Fruit fly (Drosophila melanogaster) whole organism: ENCODE measurements around the gene Non3.

Experiments
- CG8478 ChIP-seq: fragments of >200 bp; optimal IDR thresholded peaks from 2 replicates; lab custom pipeline; 2018; ENCODE audit warnings: inconsistent platforms
- Dll ChIP-seq: fragments of >200 bp; optimal IDR thresholded peaks from 2 replicates; lab custom pipeline; 2017
- EcR ChIP-seq, 2 experiments: fragments of >200 bp; optimal IDR thresholded peaks; 2 replicates each; lab custom pipeline; 2017; ENCODE audit warnings: missing biosample characterization in 2 of 2, missing genetic modification characterization in 2 of 2, missing genetic modification reagents in 2 of 2
- pan ChIP-seq: fragments of >200 bp; optimal IDR thresholded peaks from 2 replicates; lab custom pipeline; 2017
- psq ChIP-seq: fragments of >200 bp; optimal IDR thresholded peaks from 2 replicates; lab custom pipeline; 2017
- usp ChIP-seq: fragments of >200 bp; optimal IDR thresholded peaks from 2 replicates; lab custom pipeline; 2017; ENCODE audit warnings: missing biosample characterization, missing genetic modification characterization, mixed read lengths

The Non3 gene

dm6 chr3R:18251876-18252275 is 28.4 kb downstream of the Non3 start:
- TF ChIP-seq Dll (no peak), CG8478 (no peak), psq (lab: Kevin White, UChicago) (no peak), EcR (GFP tag; optimal IDR thresholded peaks at IDR 0.05; lab: Kevin White, UChicago) (no peak), pan (lab: Kevin White, UChicago) (no peak)

dm6 chr3R:18252578-18252977 is 29.1 kb downstream of the Non3 start, which contains the start of gene CG12320:
Gene CG12320, minus strand, starts transcription at chr3R:18252734.
- TF ChIP-seq usp (GFP tag; lab: Kevin White, UChicago) (no peak), Dll (no peak), CG8478 (no peak), pan (lab: Kevin White, UChicago) (no peak)

- TF ChIP-seq EcR (GFP tag; optimal IDR thresholded peaks at IDR 0.05; lab: Kevin White, UChicago) = no peak
- TF ChIP-seq psq (lab: Kevin White, UChicago) = no peak
Measured at dm6 chr3R:18255281-18255680, 31.8 kb downstream of the Non3 start, which contains the start of the genes Ada2a, Polr2D, Tgs1 and moi. Gene Ada2a, minus strand, starts transcription at chr3R:18255487. Gene Polr2D, minus strand, starts transcription at chr3R:18255487. Gene Tgs1, plus strand, starts transcription at chr3R:18255530. Gene moi, plus strand, starts transcription at chr3R:18255530.

- TF ChIP-seq pan (lab: Kevin White, UChicago) (no peak), EcR (GFP tag; optimal IDR thresholded peaks at IDR 0.05; lab: Kevin White, UChicago) (no peak), CG8478 (no peak), Dll (no peak), usp (GFP tag; lab: Kevin White, UChicago) (no peak), psq (lab: Kevin White, UChicago) (no peak)
Measured at dm6 chr3R:18260016-18260415, 36.5 kb downstream of the Non3 start.

DNA sequence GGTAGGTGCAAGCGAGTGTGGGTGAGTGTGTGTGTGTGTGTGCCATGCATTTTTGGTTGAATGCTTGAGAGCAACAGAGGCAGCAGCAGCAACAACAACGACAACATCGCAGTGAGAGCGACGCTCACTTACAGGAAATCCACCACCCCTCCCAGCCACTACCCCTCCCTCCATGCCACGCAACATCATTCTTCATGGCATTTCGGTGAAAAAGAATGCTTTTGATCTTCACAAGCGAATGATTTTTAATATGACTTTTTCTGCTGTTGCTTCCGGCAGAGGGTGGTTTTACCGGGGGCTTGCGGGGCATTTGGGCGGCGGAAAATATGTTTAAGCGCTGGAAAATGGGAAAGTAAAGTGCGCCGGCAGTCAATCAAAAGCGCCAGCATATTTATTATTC is 38.1 kb downstream of the Non3 start:
- TF ChIP-seq psq (lab: Kevin White, UChicago) = no peak
- no peak for TF ChIP-seq pan (lab: Kevin White, UChicago)
- TF ChIP-seq EcR (GFP tag; optimal IDR thresholded peaks at IDR 0.05; lab: Kevin White, UChicago) = no peak
- no peak for TF ChIP-seq Dll
- TF ChIP-seq CG8478 = no peak

DNA sequence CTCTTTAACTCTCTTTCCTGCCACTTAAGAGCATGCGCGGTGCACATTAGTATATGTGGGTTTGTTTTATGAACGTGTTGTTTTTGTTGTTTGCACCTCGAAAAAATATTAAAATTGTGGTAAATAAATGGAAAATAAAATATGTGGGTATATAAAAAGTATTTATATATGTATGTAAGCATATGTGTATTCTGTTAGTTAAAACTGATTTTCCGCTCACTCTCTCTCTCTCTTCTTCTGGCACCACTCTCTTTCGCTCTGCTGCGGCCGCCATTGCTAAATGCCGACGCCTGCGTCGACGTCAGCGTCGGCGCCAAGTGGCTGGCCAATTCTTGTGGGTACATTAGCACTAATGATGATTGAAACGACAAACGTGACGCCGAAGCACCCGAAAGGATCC is 41.8 kb downstream of the Non3 start:
- TF ChIP-seq EcR (GFP tag; optimal IDR thresholded peaks at IDR 0.05; lab: Kevin White, UChicago) (no peak), pan (lab: Kevin White, UChicago) (no peak), psq (lab: Kevin White, UChicago) (no peak), Dll (no peak), usp (GFP tag; lab: Kevin White, UChicago) (no peak), CG8478 (no peak)

DNA sequence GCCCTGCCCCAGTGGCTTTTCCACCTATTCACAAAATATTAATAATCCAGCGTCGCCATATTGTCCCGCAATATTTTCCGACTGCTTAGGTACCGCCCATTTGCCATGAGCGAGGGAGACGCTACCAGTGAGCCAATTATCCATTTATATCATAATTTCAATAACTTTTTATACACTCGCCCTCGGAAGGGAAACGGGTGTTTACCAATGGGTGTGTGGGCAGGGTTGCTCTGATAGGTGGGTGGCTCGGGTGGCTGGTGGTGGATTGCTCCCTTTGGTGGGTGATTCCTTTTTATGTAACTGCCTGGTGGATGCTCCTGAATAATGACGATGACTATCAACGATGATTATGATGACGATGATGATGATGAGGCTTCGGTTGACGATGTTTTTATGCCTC is 43.1 kb downstream of the Non3 start:
- TF ChIP-seq Dll (no peak), psq (lab: Kevin White, UChicago) (no peak), CG8478 (no peak), EcR (GFP tag; optimal IDR thresholded peaks at IDR 0.05; lab: Kevin White, UChicago) (no peak), pan (lab: Kevin White, UChicago) (no peak), usp (GFP tag; lab: Kevin White, UChicago) (no peak)

DNA sequence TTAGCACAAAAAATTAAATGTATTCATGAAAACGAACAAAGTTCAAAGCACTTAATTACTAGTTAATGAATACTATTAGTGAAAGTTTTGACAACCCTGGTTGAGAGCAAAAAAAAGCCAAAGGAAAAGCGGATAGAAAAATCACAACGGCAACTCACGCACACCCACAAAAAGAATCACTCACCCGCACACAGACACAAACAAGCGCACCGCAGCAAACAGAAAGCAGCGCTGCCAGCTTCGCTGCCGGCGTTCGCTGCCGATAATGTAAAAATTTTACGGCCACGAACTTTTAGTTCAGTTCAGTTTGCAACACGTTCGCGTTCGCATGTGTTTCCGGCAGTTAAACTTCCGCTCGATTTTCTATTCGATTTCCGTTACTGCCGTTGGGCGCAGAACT is 44.0 kb downstream of the Non3 start, which contains the start of gene CG18599:
Gene CG18599, plus strand, starts transcription at position 301 of the 400 bp plus-strand sequence.
- TF ChIP-seq usp (GFP tag; lab: Kevin White, UChicago) (no peak), Dll (no peak), psq (lab: Kevin White, UChicago) (no peak), EcR (GFP tag; optimal IDR thresholded peaks at IDR 0.05; lab: Kevin White, UChicago) (no peak), pan (lab: Kevin White, UChicago) (no peak), CG8478 (no peak)

dm6 chr3R:18269744-18270348 is 46.3 kb downstream of the Non3 start:
- TF ChIP-seq pan (lab: Kevin White, UChicago) = no peak
- TF ChIP-seq Dll = no peak
- TF ChIP-seq usp (GFP tag; lab: Kevin White, UChicago) = no peak
